Worm (Caenorhabditis elegans): Measurements from ENCODE around the gene T21B4.15.

Gene T21B4.15

DNA sequence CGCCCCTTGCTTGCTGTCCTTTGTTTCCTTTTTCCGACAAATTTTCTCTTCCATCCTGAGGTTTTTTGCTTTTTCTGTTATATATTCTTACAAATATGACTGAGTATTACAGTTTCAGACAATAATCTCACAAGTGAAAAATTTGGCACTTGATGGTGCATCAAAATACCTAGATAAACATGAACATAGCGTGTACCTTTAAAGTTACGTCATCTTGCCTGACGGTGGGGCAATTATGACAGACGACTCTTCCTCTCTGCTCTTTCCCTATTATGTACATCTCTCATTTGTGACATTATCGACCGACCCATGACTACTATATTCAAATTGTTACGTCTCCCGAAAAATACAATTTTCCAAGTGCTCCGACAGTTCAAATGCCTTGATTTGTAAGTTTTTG, 7.4 kb upstream of the T21B4.15 start, which contains the start of gene fbxb-102:
Gene fbxb-102 (plus strand): TSS at position 301 of the 400 bp plus-strand sequence.
- peak; percentile 44 for TF ChIP-seq zip-8 (tag; optimal IDR thresholded peaks at IDR 0.05)
- TF ChIP-seq elt-3 (tag; optimal IDR thresholded peaks at IDR 0.05) = no peak

DNA sequence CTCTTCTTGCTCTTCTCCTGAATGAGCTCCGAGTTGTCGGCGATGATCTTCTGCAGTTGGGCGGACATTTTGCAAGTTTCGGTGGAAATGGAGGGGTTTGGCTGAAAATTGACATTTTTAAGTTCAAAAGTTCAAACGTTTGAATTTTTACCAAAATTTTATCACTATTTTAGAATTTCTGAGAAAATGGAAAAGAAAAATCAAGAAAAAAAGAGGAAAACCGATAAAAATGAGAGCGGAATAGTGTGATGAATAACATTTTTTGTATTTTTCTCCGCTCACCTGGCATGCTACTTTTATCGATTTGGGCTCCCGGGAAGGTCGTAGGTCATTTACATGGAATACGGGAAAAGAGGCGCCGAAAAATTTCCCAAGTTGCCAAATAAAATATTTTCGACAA, 4.9 kb upstream of the T21B4.15 start, which contains the start of gene F15A4.10:
Gene F15A4.10 (minus strand): TSS at position 101 of the 400 bp plus-strand sequence.
- TF ChIP-seq ceh-43 (GFP tag; optimal IDR thresholded peaks at IDR 0.05) (no peak), elt-1 (tag; optimal IDR thresholded peaks at IDR 0.05; ENCODE audit: borderline replicate concordance, insufficient read depth) (no peak), unc-39 (tag; optimal IDR thresholded peaks at IDR 0.05) (no peak), ceh-83 (GFP tag; optimal IDR thresholded peaks at IDR 0.05) (no peak), unc-62 (GFP tag; optimal IDR thresholded peaks at IDR 0.05) (no peak), nhr-76 (tag; optimal IDR thresholded peaks at IDR 0.05) (no peak), mep-1 (tag; optimal IDR thresholded peaks at IDR 0.05) (no peak), ham-2 (GFP tag; optimal IDR thresholded peaks at IDR 0.05) (no peak), nhr-237 (tag; optimal IDR thresholded peaks at IDR 0.05) (no peak), lin-13 (tag; optimal IDR thresholded peaks at IDR 0.05) (no peak), drap-1 (GFP tag; optimal IDR thresholded peaks at IDR 0.05) (no peak), hlh-1 (tag; optimal IDR thresholded peaks at IDR 0.05) (no peak), blmp-1 (tag; optimal IDR thresholded peaks at IDR 0.05) (no peak), sem-2 (GFP tag; optimal IDR thresholded peaks at IDR 0.05) (no peak), zip-8 (tag; optimal IDR thresholded peaks at IDR 0.05) (no peak), mls-2 (tag; optimal IDR thresholded peaks at IDR 0.05) (no peak), elt-3 (tag; optimal IDR thresholded peaks at IDR 0.05) (no peak), nhr-12 (tag; optimal IDR thresholded peaks at IDR 0.05) (no peak), bed-3 (GFP tag; optimal IDR thresholded peaks at IDR 0.05) (no peak), cnd-1 (tag; optimal IDR thresholded peaks at IDR 0.05) (no peak)

ce11 chrII:12488810-12489209, 1.2 kb upstream of the T21B4.15 start:
- TF ChIP-seq mls-2 (tag; optimal IDR thresholded peaks at IDR 0.05) = no peak
- no peak for TF ChIP-seq bed-3 (GFP tag; optimal IDR thresholded peaks at IDR 0.05)
- no peak for TF ChIP-seq nhr-12 (tag; optimal IDR thresholded peaks at IDR 0.05)
- TF ChIP-seq mab-5 (tag; optimal IDR thresholded peaks at IDR 0.05) = no peak
- no peak for TF ChIP-seq unc-39 (tag; optimal IDR thresholded peaks at IDR 0.05)
- TF ChIP-seq ztf-11 (tag; optimal IDR thresholded peaks at IDR 0.05) = no peak

- TF ChIP-seq nhr-28 (tag; optimal IDR thresholded peaks at IDR 0.05) = no peak
- no peak for TF ChIP-seq elt-3 (tag; optimal IDR thresholded peaks at IDR 0.05)
- no peak for TF ChIP-seq snpc-4 (tag; optimal IDR thresholded peaks at IDR 0.05)
- TF ChIP-seq bed-3 (GFP tag; optimal IDR thresholded peaks at IDR 0.05) = no peak
- no peak for TF ChIP-seq mls-2 (tag; optimal IDR thresholded peaks at IDR 0.05)
- TF ChIP-seq lin-32 (GFP tag; optimal IDR thresholded peaks at IDR 0.05) = no peak
- TF ChIP-seq mep-1 (tag; optimal IDR thresholded peaks at IDR 0.05) = no peak
- TF ChIP-seq mab-5 (tag; optimal IDR thresholded peaks at IDR 0.05) = no peak
- TF ChIP-seq unc-62 (GFP tag; optimal IDR thresholded peaks at IDR 0.05) = no peak
- TF ChIP-seq sptf-1 (tag; optimal IDR thresholded peaks at IDR 0.05) = no peak
- TF ChIP-seq sem-2 (GFP tag; optimal IDR thresholded peaks at IDR 0.05) = no peak
- no peak for TF ChIP-seq M03D4.4 (tag; optimal IDR thresholded peaks at IDR 0.05)
- no peak for TF ChIP-seq elt-1 (tag; optimal IDR thresholded peaks at IDR 0.05; ENCODE audit: borderline replicate concordance, insufficient read depth)
- TF ChIP-seq blmp-1 (tag; optimal IDR thresholded peaks at IDR 0.05) = no peak
- no peak for TF ChIP-seq nhr-237 (tag; optimal IDR thresholded peaks at IDR 0.05)
- no peak for TF ChIP-seq lin-13 (tag; optimal IDR thresholded peaks at IDR 0.05)
- TF ChIP-seq nhr-2 (tag; optimal IDR thresholded peaks at IDR 0.05) = no peak
- no peak for TF ChIP-seq ceh-43 (GFP tag; optimal IDR thresholded peaks at IDR 0.05)
Observed at ce11 chrII:12491936-12492335, 1.9 kb downstream of the T21B4.15 start, which contains the start of gene srz-6. Gene srz-6, plus strand, starts transcription at chrII:12492236.

DNA sequence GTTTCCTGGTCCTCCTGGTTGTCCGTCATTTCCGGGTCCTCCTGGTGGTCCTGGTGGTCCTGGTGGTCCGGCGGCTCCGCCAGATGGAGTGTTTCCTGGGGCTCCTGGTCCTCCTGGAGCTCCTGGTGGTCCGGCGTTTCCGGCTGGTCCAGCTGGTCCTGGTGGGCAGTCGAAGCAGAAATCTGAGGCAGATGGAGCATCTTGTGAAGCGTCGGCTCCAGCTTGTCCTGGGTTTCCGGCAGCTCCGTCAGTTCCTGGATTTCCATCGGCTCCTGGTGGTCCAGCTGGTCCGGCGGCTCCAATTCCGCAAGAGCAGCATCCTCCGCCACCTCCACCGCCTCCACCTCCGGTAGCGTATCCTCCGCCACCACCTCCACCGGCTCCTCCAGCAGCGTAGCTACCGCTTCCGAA, 4.1 kb downstream of the T21B4.15 start:
- TF ChIP-seq flh-1 (GFP tag; optimal IDR thresholded peaks at IDR 0.05) (no peak), nhr-28 (tag; optimal IDR thresholded peaks at IDR 0.05) (no peak), ceh-43 (GFP tag; optimal IDR thresholded peaks at IDR 0.05) (no peak), cnd-1 (tag; optimal IDR thresholded peaks at IDR 0.05) (no peak), ham-2 (GFP tag; optimal IDR thresholded peaks at IDR 0.05) (no peak), sptf-1 (tag; optimal IDR thresholded peaks at IDR 0.05) (no peak), unc-62 (GFP tag; optimal IDR thresholded peaks at IDR 0.05) (no peak), nhr-237 (tag; optimal IDR thresholded peaks at IDR 0.05) (no peak), elt-3 (tag; optimal IDR thresholded peaks at IDR 0.05) (no peak), unc-39 (tag; optimal IDR thresholded peaks at IDR 0.05) (no peak), sem-2 (GFP tag; optimal IDR thresholded peaks at IDR 0.05) (no peak), ztf-11 (tag; optimal IDR thresholded peaks at IDR 0.05) (no peak)

Measured in whole organism, mixed stage, embryonic.